Worm (Caenorhabditis elegans): Measurements from ENCODE around the gene C18A11.2.

DNA sequence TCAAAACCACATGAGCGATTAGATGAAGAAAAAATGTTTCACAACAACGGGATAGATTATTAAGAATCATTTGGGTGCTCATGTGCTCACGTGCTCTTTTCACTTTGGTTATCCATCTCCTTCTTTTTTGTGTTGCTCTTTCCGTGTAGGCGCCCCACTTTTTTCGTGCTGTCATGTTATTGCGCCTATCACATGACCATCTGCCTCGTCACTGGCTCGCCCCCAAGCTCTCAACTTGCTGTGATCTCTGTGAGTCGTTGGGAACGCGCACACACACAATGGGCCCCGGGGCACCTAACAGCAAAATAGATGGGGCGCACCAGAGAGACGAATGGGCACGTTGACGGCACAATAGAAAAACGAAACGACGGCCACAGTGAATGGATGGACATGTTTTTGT, 45.8 kb upstream of the C18A11.2 start:
- TF ChIP-seq ztf-4 (tag; optimal IDR thresholded peaks at IDR 0.05) (peak; percentile 86), unc-62 (GFP tag; optimal IDR thresholded peaks at IDR 0.05) (peak; percentile 29), lin-11 (tag; optimal IDR thresholded peaks at IDR 0.05) (peak; percentile 83), ztf-11 (tag; optimal IDR thresholded peaks at IDR 0.05) (no peak), nhr-6 (tag; optimal IDR thresholded peaks at IDR 0.05) (peak; percentile 88), egl-27 (tag; optimal IDR thresholded peaks at IDR 0.05) (peak; percentile 46), nhr-12 (tag; optimal IDR thresholded peaks at IDR 0.05) (no peak), nhr-237 (tag; optimal IDR thresholded peaks at IDR 0.05) (no peak), ceh-82 (tag; optimal IDR thresholded peaks at IDR 0.05) (peak; percentile 37), gmeb-1 (tag; optimal IDR thresholded peaks at IDR 0.05) (no peak)
